Worm (Caenorhabditis elegans) whole organism, L3 larva: ENCODE data around the gene pst-2.

Source experiments
- ama-1 ChIP-seq: fragments of 150-350 bp; optimal IDR thresholded peaks from 2 replicates; lab custom pipeline; 2018
- ceh-82 ChIP-seq: fragments of 150-350 bp; optimal IDR thresholded peaks from 2 replicates; lab custom pipeline; 2014; ENCODE audit warnings: missing biosample characterization, missing genetic modification characterization
- fkh-10 ChIP-seq: sonication (generic microtip); optimal IDR thresholded peaks from 2 replicates; lab custom pipeline; 2017; ENCODE audit warnings: missing biosample characterization, missing genetic modification reagents, missing genetic modification characterization
- mdl-1 ChIP-seq: fragments of 150-350 bp; optimal IDR thresholded peaks from 2 replicates; lab custom pipeline; 2014; ENCODE audit warnings: missing biosample characterization, missing genetic modification characterization
- nhr-237 ChIP-seq: fragments of 150-350 bp; optimal IDR thresholded peaks from 2 replicates; lab custom pipeline; 2014; ENCODE audit warnings: missing biosample characterization, missing genetic modification characterization
- nhr-76 ChIP-seq: fragments of 150-350 bp; sonication (generic microtip); optimal IDR thresholded peaks from 5 replicates; lab custom pipeline; 2014; ENCODE audit warnings: missing biosample characterization, missing genetic modification characterization
- sea-2 ChIP-seq: fragments of 150-350 bp; sonication (generic microtip); optimal IDR thresholded peaks from 4 replicates; lab custom pipeline; 2014; ENCODE audit warnings: missing biosample characterization, missing genetic modification reagents, missing genetic modification characterization
- snpc-4 ChIP-seq: fragments of 150-350 bp; optimal IDR thresholded peaks from 2 replicates; lab custom pipeline; 2014; ENCODE audit warnings: missing biosample characterization, missing genetic modification characterization
- tbx-2 ChIP-seq: sonication (generic microtip); optimal IDR thresholded peaks from 2 replicates; lab custom pipeline; 2016; ENCODE audit warnings: mild to moderate bottlenecking, missing genetic modification characterization, missing compliant biosample characterization
- zag-1 ChIP-seq: fragments of 150-350 bp; optimal IDR thresholded peaks from 2 replicates; lab custom pipeline; 2014; ENCODE audit warnings: missing biosample characterization, missing genetic modification characterization

- TF ChIP-seq nhr-237 (tag; lab: Kevin White, UChicago) = no peak
- no peak for TF ChIP-seq sea-2
- no peak for TF ChIP-seq ama-1
- no peak for TF ChIP-seq fkh-10
- TF ChIP-seq ceh-82 (tag; lab: Kevin White, UChicago) = no peak
- no peak for TF ChIP-seq nhr-76 (tag; lab: Kevin White, UChicago)
- peak; percentile 39 for TF ChIP-seq snpc-4 (tag; lab: Kevin White, UChicago)
- no peak for TF ChIP-seq tbx-2
- no peak for TF ChIP-seq zag-1 (tag; lab: Kevin White, UChicago)
- no peak for TF ChIP-seq mdl-1 (tag; lab: Kevin White, UChicago)
These were observed 8.0 kb downstream of the pst-2 start for ce11 chrIII:5688246-5688645.
